Fruit fly (Drosophila melanogaster) whole organism, embryonic: ENCODE results near the gene CG17032.

Experiments used
- BEAF-32 ChIP-seq: fragments of 200-800 bp; sonication (Bioruptor generic); optimal IDR thresholded peaks from 3 replicates; lab custom pipeline; 2017; ENCODE audit warnings: missing biosample characterization, missing genetic modification characterization, mild to moderate bottlenecking, moderate library complexity, missing genetic modification reagents
- CG10147 ChIP-seq: fragments of 200-800 bp; sonication (Bioruptor generic); optimal IDR thresholded peaks from 2 replicates; lab custom pipeline; 2019; ENCODE audit warnings: missing biosample characterization, mild to moderate bottlenecking, missing genetic modification characterization, moderate library complexity
- CG10267 ChIP-seq: fragments of 200-800 bp; sonication (Bioruptor generic); optimal IDR thresholded peaks from 2 replicates; lab custom pipeline; 2018; ENCODE audit warnings: missing biosample characterization, mild to moderate bottlenecking, missing genetic modification characterization, moderate library complexity
- CG12104 ChIP-seq: fragments of 200-800 bp; sonication (Bioruptor generic); optimal IDR thresholded peaks from 3 replicates; lab custom pipeline; 2016; ENCODE audit warnings: missing biosample characterization, missing genetic modification characterization
- CG12219 ChIP-seq: fragments of 200-800 bp; sonication (Bioruptor generic); optimal IDR thresholded peaks from 3 replicates; lab custom pipeline; 2018; ENCODE audit warnings: missing biosample characterization, mild to moderate bottlenecking, missing genetic modification characterization
- CG12659 ChIP-seq: fragments of 200-800 bp; sonication (Bioruptor generic); optimal IDR thresholded peaks from 3 replicates; lab custom pipeline; 2017; ENCODE audit warnings: mild to moderate bottlenecking, missing biosample characterization, missing genetic modification reagents, missing genetic modification characterization
- CG13775 ChIP-seq: fragments of 200-800 bp; sonication (Bioruptor generic); optimal IDR thresholded peaks from 3 replicates; lab custom pipeline; 2017; ENCODE audit warnings: missing biosample characterization, mild to moderate bottlenecking, missing genetic modification characterization
- CG15514 ChIP-seq: fragments of 200-800 bp; sonication (Bioruptor generic); optimal IDR thresholded peaks from 3 replicates; lab custom pipeline; 2017; ENCODE audit warnings: missing biosample characterization, missing genetic modification characterization, mild to moderate bottlenecking, moderate library complexity, missing genetic modification reagents
- CG2199 ChIP-seq: fragments of 200-800 bp; sonication (Bioruptor generic); IDR thresholded peaks from 3 replicates; pipeline ENCODE4 v1.3.6; 2022; ENCODE audit warnings: missing biosample characterization, missing genetic modification characterization
- CG2712 ChIP-seq: fragments of 200-800 bp; optimal IDR thresholded peaks from 3 replicates; lab custom pipeline; 2019; ENCODE audit warnings: missing biosample characterization, mild to moderate bottlenecking, missing genetic modification characterization, moderate library complexity
- CG3847 ChIP-seq: fragments of 200-800 bp; sonication (Bioruptor generic); IDR thresholded peaks from 2 replicates; pipeline ENCODE4 v1.3.6; 2022; ENCODE audit warnings: missing biosample characterization, missing genetic modification characterization
- CG7556 ChIP-seq: fragments of 200-800 bp; sonication (Bioruptor generic); optimal IDR thresholded peaks from 2 replicates; lab custom pipeline; 2017; ENCODE audit warnings: missing biosample characterization, mild to moderate bottlenecking, missing genetic modification characterization
- Doc3 ChIP-seq: fragments of 200-800 bp; sonication (Bioruptor generic); IDR thresholded peaks from 3 replicates; pipeline ENCODE4 v1.3.6; 2022; ENCODE audit warnings: missing biosample characterization, missing genetic modification characterization; ENCODE audit not compliant: partially characterized antibody
- HmgZ ChIP-seq: fragments of 200-800 bp; sonication (Bioruptor generic); optimal IDR thresholded peaks from 2 replicates; lab custom pipeline; 2018; ENCODE audit warnings: missing biosample characterization, mild to moderate bottlenecking, missing genetic modification characterization
- Mrtf ChIP-seq: fragments of 200-800 bp; sonication (Bioruptor generic); IDR thresholded peaks from 3 replicates; pipeline ENCODE4 v1.3.6; 2022; ENCODE audit warnings: missing biosample characterization, missing genetic modification characterization
- Ravus ChIP-seq: fragments of 200-800 bp; sonication (Bioruptor generic); IDR thresholded peaks from 2 replicates; pipeline ENCODE4 v1.3.6; 2022; ENCODE audit warnings: missing biosample characterization, missing genetic modification characterization
- Spps ChIP-seq: fragments of 200-800 bp; sonication (Bioruptor generic); optimal IDR thresholded peaks from 2 replicates; lab custom pipeline; 2018; ENCODE audit warnings: missing biosample characterization, mild to moderate bottlenecking, missing genetic modification characterization
- Trl ChIP-seq, 3 experiments: fragments of >200 bp in 2 of 3; fragments of 200-800 bp in 1 of 3; sonication (Bioruptor generic) in 1 of 3; optimal IDR thresholded peaks; 2 replicates in 1 of 3; 3 replicates in 2 of 3; lab custom pipeline; 2016 to 2017; ENCODE audit warnings: missing biosample characterization in 1 of 3, missing genetic modification characterization in 1 of 3
- Xbp1 ChIP-seq: fragments of 200-800 bp; sonication (Bioruptor generic); optimal IDR thresholded peaks from 3 replicates; lab custom pipeline; 2016; ENCODE audit warnings: missing biosample characterization, mild to moderate bottlenecking, missing genetic modification characterization
- YL-1 ChIP-seq: fragments of 200-800 bp; sonication (Bioruptor generic); optimal IDR thresholded peaks from 3 replicates; lab custom pipeline; 2017; ENCODE audit warnings: missing biosample characterization, mild to moderate bottlenecking, missing genetic modification characterization
- ara ChIP-seq: fragments of 200-800 bp; sonication (Bioruptor generic); IDR thresholded peaks from 2 replicates; pipeline ENCODE4 v1.3.6; 2022; ENCODE audit warnings: missing biosample characterization, missing genetic modification characterization
- ato ChIP-seq: fragments of 200-800 bp; sonication (Bioruptor generic); IDR thresholded peaks from 2 replicates; pipeline ENCODE4 v1.3.6; 2022; ENCODE audit warnings: missing biosample characterization, missing genetic modification characterization; ENCODE audit not compliant: partially characterized antibody
- ci ChIP-seq: fragments of 200-800 bp; sonication (Bioruptor generic); IDR thresholded peaks from 3 replicates; pipeline ENCODE4 v1.3.6; 2022; ENCODE audit warnings: missing biosample characterization, missing genetic modification characterization
- fd102C ChIP-seq: fragments of 200-800 bp; sonication (Bioruptor generic); optimal IDR thresholded peaks from 2 replicates; lab custom pipeline; 2018; ENCODE audit warnings: missing biosample characterization, mild to moderate bottlenecking, missing genetic modification characterization, moderate library complexity
- gem ChIP-seq: fragments of 200-800 bp; sonication (Bioruptor generic); optimal IDR thresholded peaks from 2 replicates; lab custom pipeline; 2019; ENCODE audit warnings: missing biosample characterization, mild to moderate bottlenecking, missing genetic modification characterization, moderate library complexity
- lab ChIP-seq: fragments of 200-800 bp; sonication (Bioruptor generic); optimal IDR thresholded peaks from 3 replicates; lab custom pipeline; 2017; ENCODE audit warnings: missing biosample characterization, missing genetic modification characterization, mild to moderate bottlenecking, moderate library complexity, missing genetic modification reagents
- nerfin-1 ChIP-seq: fragments of 200-800 bp; sonication (Bioruptor generic); optimal IDR thresholded peaks from 3 replicates; lab custom pipeline; 2019; ENCODE audit warnings: missing biosample characterization, mild to moderate bottlenecking, missing genetic modification characterization, moderate library complexity
- peb ChIP-seq: fragments of 200-800 bp; sonication (Bioruptor generic); IDR thresholded peaks from 2 replicates; pipeline ENCODE4 v1.3.6; 2022; ENCODE audit warnings: missing biosample characterization, missing genetic modification characterization
- phol ChIP-seq: fragments of 200-800 bp; sonication (Bioruptor generic); optimal IDR thresholded peaks from 3 replicates; lab custom pipeline; 2018; ENCODE audit warnings: missing biosample characterization, mild to moderate bottlenecking, missing genetic modification characterization, moderate library complexity
- prd ChIP-seq, 3 experiments: fragments of >200 bp in 2 of 3; fragments of 200-800 bp in 1 of 3; sonication (Bioruptor generic) in 1 of 3; optimal IDR thresholded peaks in 2 of 3; IDR thresholded peaks in 1 of 3; 2 replicates in 2 of 3; 3 replicates in 1 of 3; pipeline versions ENCODE4 v1.3.6 to Lab custom; 2017 to 2022; ENCODE audit warnings: missing biosample characterization in 1 of 3, missing genetic modification characterization in 1 of 3
- sd ChIP-seq: fragments of 200-800 bp; sonication (Bioruptor generic); optimal IDR thresholded peaks from 3 replicates; lab custom pipeline; 2018; ENCODE audit warnings: missing biosample characterization, mild to moderate bottlenecking, missing genetic modification characterization, moderate library complexity
- sim ChIP-seq: fragments of 200-800 bp; sonication (Bioruptor generic); IDR thresholded peaks from 2 replicates; pipeline ENCODE4 v1.3.6; 2022; ENCODE audit warnings: missing biosample characterization, missing genetic modification characterization
- sob ChIP-seq: fragments of 200-800 bp; sonication (Bioruptor generic); IDR thresholded peaks from 2 replicates; pipeline ENCODE4 v1.3.6; 2022; ENCODE audit warnings: missing biosample characterization, missing genetic modification characterization
- sr ChIP-seq: fragments of 200-800 bp; sonication (Bioruptor generic); IDR thresholded peaks from 3 replicates; pipeline ENCODE4 v1.3.6; 2022; ENCODE audit warnings: missing biosample characterization, missing genetic modification characterization
- trem ChIP-seq: fragments of 200-800 bp; optimal IDR thresholded peaks from 3 replicates; lab custom pipeline; 2019; ENCODE audit warnings: missing biosample characterization, mild to moderate bottlenecking, missing genetic modification characterization, moderate library complexity
- unc-4 ChIP-seq: fragments of 200-800 bp; sonication (Bioruptor generic); IDR thresholded peaks from 2 replicates; pipeline ENCODE4 v1.3.6; 2022; ENCODE audit warnings: missing biosample characterization, missing genetic modification characterization; ENCODE audit not compliant: partially characterized antibody
- vvl ChIP-seq: fragments of 200-800 bp; sonication (Bioruptor generic); IDR thresholded peaks from 2 replicates; pipeline ENCODE4 v1.3.6; 2022; ENCODE audit warnings: missing biosample characterization, missing genetic modification characterization

The CG17032 gene

dm6 chr3L:15988039-15988546, 29.4 kb downstream of the CG17032 start, which contains the start of gene Hip14 (continued):
- 0 out of 2 replicates have a peak, but pooled peaks have one; percentile 14 for TF ChIP-seq CG3847
- TF ChIP-seq CG12219 (GFP tag; lab: Kevin White, UChicago), result no peak
- peak; percentile 94 for TF ChIP-seq CG10267
- peak; percentile 29 for TF ChIP-seq BEAF-32 (GFP tag; lab: Kevin White, UChicago)
- TF ChIP-seq Doc3 (GFP tag; lab: Robert Waterston, UW), result peak; percentile 41; the same call in 1 of the 3 replicates
- peak; percentile 40 for TF ChIP-seq CG10147 (GFP tag; lab: Kevin White, UChicago)
- TF ChIP-seq Xbp1, result peak; percentile 11
- peak; percentile 42; the same call in 1 of the 2 replicates for TF ChIP-seq unc-4 (GFP tag; lab: Robert Waterston, UW)
- TF ChIP-seq Mrtf (GFP tag; lab: Robert Waterston, UW), result no peak
- peak; percentile 22 for TF ChIP-seq CG2712 (tag; lab: Kevin White, UChicago)
- TF ChIP-seq sob (GFP tag; lab: Robert Waterston, UW), result peak; percentile 28; the same call in 1 of the 2 replicates
- peak; percentile 16 for TF ChIP-seq CG13775 (GFP tag; lab: Kevin White, UChicago)
- peak; percentile 70 for TF ChIP-seq CG12659 (GFP tag; lab: Kevin White, UChicago)
- peak; percentile 39 for TF ChIP-seq vvl (GFP tag; lab: Robert Waterston, UW)
- TF ChIP-seq nerfin-1 (tag; lab: Kevin White, UChicago), result peak; percentile 80
- no peak for TF ChIP-seq Spps (tag; lab: Kevin White, UChicago)
- peak; percentile 64 for TF ChIP-seq trem (tag; lab: Kevin White, UChicago)
- peak; percentile 37 for TF ChIP-seq phol (tag; lab: Kevin White, UChicago)
- TF ChIP-seq CG7556 (GFP tag; lab: Kevin White, UChicago), result peak; percentile 23
- 0 out of 2 replicates have a peak, but pooled peaks have one; percentile 12 for TF ChIP-seq ato (GFP tag; lab: Robert Waterston, UW)
- TF ChIP-seq YL-1 (GFP tag; lab: Kevin White, UChicago), result peak; percentile 84
- 0 out of 2 replicates have a peak, but pooled peaks have one; percentile 20 for TF ChIP-seq ara
- peak; percentile 31 for TF ChIP-seq CG15514 (GFP tag; lab: Kevin White, UChicago)
- peak; percentile 86 for TF ChIP-seq sd (tag; lab: Kevin White, UChicago)
- no peak for TF ChIP-seq Ravus (GFP tag; lab: Robert Waterston, UW)
- no peak for TF ChIP-seq prd (optimal IDR thresholded peaks at IDR 0.05; lab: Kevin White, UChicago)
- 0 out of 3 replicates have a peak, but pooled peaks have one; percentile 17 for TF ChIP-seq prd (GFP tag; IDR thresholded peaks at IDR 0.05; lab: Robert Waterston, UW)
- peak in 1 of 2 experiments; percentile 51 for TF ChIP-seq Trl (optimal IDR thresholded peaks at IDR 0.05; lab: Kevin White, UChicago)
- peak; percentile 29 for TF ChIP-seq Trl (GFP tag; optimal IDR thresholded peaks at IDR 0.05; lab: Kevin White, UChicago)
- TF ChIP-seq CG2199 (GFP tag; lab: Robert Waterston, UW), result no peak
- peak; percentile 62; the same call in 2 of the 3 replicates for TF ChIP-seq ci (GFP tag; lab: Robert Waterston, UW)
- peak; percentile 18 for TF ChIP-seq HmgZ
- peak; percentile 55 for TF ChIP-seq CG12104 (GFP tag; lab: Kevin White, UChicago)
- no peak for TF ChIP-seq sim (GFP tag; lab: Robert Waterston, UW)
- TF ChIP-seq, all 482 proteins: peak for 101

- TF ChIP-seq peb (GFP tag; lab: Robert Waterston, UW) (no peak), sd (tag; lab: Kevin White, UChicago) (peak; percentile 96), fd102C (GFP tag; lab: Kevin White, UChicago) (no peak), sr (peak; percentile 74; the same call in 2 of the 3 replicates), gem (no peak), lab (GFP tag; lab: Kevin White, UChicago) (no peak)
- TF ChIP-seq, all 482 proteins: peak for 2
Measured at dm6 chr3L:15996019-15996418, 37.4 kb downstream of the CG17032 start.
